Fruit fly (Drosophila melanogaster): ENCODE data around the gene Cyp4g1.

Cyp4g1 gene

dm6 chrX:441295-441694 is 27.8 kb downstream of the Cyp4g1 start:
- TF ChIP-seq jim (GFP tag; optimal IDR thresholded peaks at IDR 0.05) = no peak
- no peak for TF ChIP-seq sage (GFP tag; optimal IDR thresholded peaks at IDR 0.05)
- no peak for TF ChIP-seq dl (GFP tag; optimal IDR thresholded peaks at IDR 0.05; ENCODE audit: insufficient read depth in 1 of 2, partially characterized antibody in 2 of 2)
- no peak for TF ChIP-seq Rel (GFP tag; optimal IDR thresholded peaks at IDR 0.05)
- no peak for TF ChIP-seq Rel (tag; optimal IDR thresholded peaks at IDR 0.05)
- no peak for TF ChIP-seq GATAd (GFP tag; optimal IDR thresholded peaks at IDR 0.05)
- no peak for TF ChIP-seq Hr83 (GFP tag; optimal IDR thresholded peaks at IDR 0.05; ENCODE audit: poor library complexity, severe bottlenecking)
- peak; percentile 19 for TF ChIP-seq h (GFP tag; optimal IDR thresholded peaks at IDR 0.05)
- TF ChIP-seq woc (GFP tag; optimal IDR thresholded peaks at IDR 0.05) = peak; percentile 43
- no peak for TF ChIP-seq Myc (optimal IDR thresholded peaks at IDR 0.05)
- TF ChIP-seq rgr (GFP tag; optimal IDR thresholded peaks at IDR 0.05) = no peak
- no peak for TF ChIP-seq sv (GFP tag; optimal IDR thresholded peaks at IDR 0.05)
- TF ChIP-seq usp (GFP tag; optimal IDR thresholded peaks at IDR 0.05) = no peak
- TF ChIP-seq tai (GFP tag; optimal IDR thresholded peaks at IDR 0.05) = no peak
- TF ChIP-seq Abd-B (GFP tag; optimal IDR thresholded peaks at IDR 0.05) = no peak
- no peak for TF ChIP-seq dsf (GFP tag; optimal IDR thresholded peaks at IDR 0.05; ENCODE audit: borderline replicate concordance)
- no peak for TF ChIP-seq dmrt93B (GFP tag; optimal IDR thresholded peaks at IDR 0.05)
- TF ChIP-seq pan (optimal IDR thresholded peaks at IDR 0.05) = no peak
- no peak for TF ChIP-seq Hnf4 (GFP tag; optimal IDR thresholded peaks at IDR 0.05)
- no peak for TF ChIP-seq OdsH (GFP tag; optimal IDR thresholded peaks at IDR 0.05)
- peak in 1 of 2 experiments; percentile 37 for TF ChIP-seq foxo (GFP tag; optimal IDR thresholded peaks at IDR 0.05)
- TF ChIP-seq Hr78 (GFP tag; optimal IDR thresholded peaks at IDR 0.05) = no peak
- TF ChIP-seq brk (GFP tag; optimal IDR thresholded peaks at IDR 0.05) = no peak
- TF ChIP-seq CG32264 (GFP tag; optimal IDR thresholded peaks at IDR 0.05) = no peak
- no peak for TF ChIP-seq psq (GFP tag; optimal IDR thresholded peaks at IDR 0.05)
- peak; percentile 57 for TF ChIP-seq fru (GFP tag; optimal IDR thresholded peaks at IDR 0.05)
- TF ChIP-seq CG9705 (GFP tag; optimal IDR thresholded peaks at IDR 0.05) = no peak
- no peak for TF ChIP-seq Dif (GFP tag; optimal IDR thresholded peaks at IDR 0.05; ENCODE audit: partially characterized antibody)
- peak; percentile 28 for TF ChIP-seq ey (GFP tag; optimal IDR thresholded peaks at IDR 0.05)
- TF ChIP-seq Vsx2 (GFP tag; optimal IDR thresholded peaks at IDR 0.05; ENCODE audit: partially characterized antibody) = no peak
- no peak for TF ChIP-seq N (GFP tag; optimal IDR thresholded peaks at IDR 0.05)
- TF ChIP-seq lola (GFP tag; optimal IDR thresholded peaks at IDR 0.05) = no peak
- peak; percentile 28 for TF ChIP-seq HLH106 (tag; optimal IDR thresholded peaks at IDR 0.05)
- TF ChIP-seq Dfd (GFP tag; optimal IDR thresholded peaks at IDR 0.05) = no peak
- TF ChIP-seq br (GFP tag; optimal IDR thresholded peaks at IDR 0.05) = no peak
- no peak for TF ChIP-seq Jra (GFP tag; optimal IDR thresholded peaks at IDR 0.05)
- TF ChIP-seq Sp1 (GFP tag; optimal IDR thresholded peaks at IDR 0.05) = peak; percentile 25
- no peak for TF ChIP-seq Mio (GFP tag; optimal IDR thresholded peaks at IDR 0.05)
- no peak for TF ChIP-seq CrebA (GFP tag; optimal IDR thresholded peaks at IDR 0.05; ENCODE audit: borderline replicate concordance)

- TF ChIP-seq foxo (GFP tag; optimal IDR thresholded peaks at IDR 0.05) (no peak), usp (GFP tag; optimal IDR thresholded peaks at IDR 0.05) (no peak), fru (GFP tag; optimal IDR thresholded peaks at IDR 0.05) (no peak), Rel (GFP tag; optimal IDR thresholded peaks at IDR 0.05) (no peak), Rel (tag; optimal IDR thresholded peaks at IDR 0.05) (no peak), lola (GFP tag; optimal IDR thresholded peaks at IDR 0.05) (no peak), brk (GFP tag; optimal IDR thresholded peaks at IDR 0.05) (no peak), dsf (GFP tag; optimal IDR thresholded peaks at IDR 0.05; ENCODE audit: borderline replicate concordance) (no peak), Dif (GFP tag; optimal IDR thresholded peaks at IDR 0.05; ENCODE audit: partially characterized antibody) (no peak), CG9705 (GFP tag; optimal IDR thresholded peaks at IDR 0.05) (no peak), sv (GFP tag; optimal IDR thresholded peaks at IDR 0.05) (no peak), psq (GFP tag; optimal IDR thresholded peaks at IDR 0.05) (no peak), ey (GFP tag; optimal IDR thresholded peaks at IDR 0.05) (no peak), rgr (GFP tag; optimal IDR thresholded peaks at IDR 0.05) (no peak), N (GFP tag; optimal IDR thresholded peaks at IDR 0.05) (no peak), CG32264 (GFP tag; optimal IDR thresholded peaks at IDR 0.05) (no peak), OdsH (GFP tag; optimal IDR thresholded peaks at IDR 0.05) (no peak), Vsx2 (GFP tag; optimal IDR thresholded peaks at IDR 0.05; ENCODE audit: partially characterized antibody) (no peak), Mio (GFP tag; optimal IDR thresholded peaks at IDR 0.05) (no peak), Jra (GFP tag; optimal IDR thresholded peaks at IDR 0.05) (no peak), br (GFP tag; optimal IDR thresholded peaks at IDR 0.05) (no peak)
Observed at dm6 chrX:437404-437803, 31.7 kb downstream of the Cyp4g1 start, which contains the start of gene Pgcl. Gene Pgcl, minus strand, starts transcription at chrX:437448.

Data from whole organism, wandering third instar larva.